Worm (Caenorhabditis elegans) whole organism, L1 larva: Measurements from ENCODE around the gene srsx-5.

Experiments
- pag-3 ChIP-seq: sonication (generic microtip); optimal IDR thresholded peaks from 2 replicates; lab custom pipeline; 2017; ENCODE audit warnings: missing genetic modification characterization, mild to moderate bottlenecking, missing compliant biosample characterization, antibody characterized with exemption, borderline replicate concordance; ENCODE audit not compliant: insufficient read depth
- rnt-1 ChIP-seq: sonication (generic microtip); optimal IDR thresholded peaks from 2 replicates; lab custom pipeline; 2016; ENCODE audit warnings: mild to moderate bottlenecking, missing genetic modification characterization, moderate library complexity, missing compliant biosample characterization

ce11 chrV:7928660-7929059 lies at the start of gene srsx-5:
- no peak for TF ChIP-seq pag-3
- TF ChIP-seq rnt-1 (tag; lab: Kevin White, UChicago) = no peak
